Worm (Caenorhabditis elegans): ENCODE data around the gene K04C1.2.
A peak's percentile ranks its signal among the peaks of the same experiment; 100 is the strongest.

ce11 chrX:14228764-14229163, 9.7 kb upstream of the K04C1.2 start:
- TF ChIP-seq ceh-13 (GFP tag; optimal IDR thresholded peaks at IDR 0.05) (no peak), hmg-4 (GFP tag; optimal IDR thresholded peaks at IDR 0.05) (no peak), tbx-11 (GFP tag; IDR thresholded peaks at IDR 0.05) (peak; percentile 38; the same call in 1 of the 2 replicates), sea-1 (GFP tag; conservative IDR thresholded peaks at IDR 0.05) (peak; percentile 72; the same call in 1 of the 2 replicates), flt-1 (GFP tag; IDR thresholded peaks at IDR 0.05) (peak; percentile 49; the same call in 1 of the 2 replicates), tbx-37 (GFP tag; conservative IDR thresholded peaks at IDR 0.05) (no peak), B0310.2 (tag; optimal IDR thresholded peaks at IDR 0.05) (no peak), ceh-36 (tag; optimal IDR thresholded peaks at IDR 0.05) (peak; percentile 59), hnd-1 (tag; optimal IDR thresholded peaks at IDR 0.05) (peak; percentile 29), tra-4 (tag; optimal IDR thresholded peaks at IDR 0.05) (no peak), ama-1 (optimal IDR thresholded peaks at IDR 0.05) (no peak), aly-1 (tag; optimal IDR thresholded peaks at IDR 0.05) (peak; percentile 61)

All from whole organism, early embryonic.